Fruit fly (Drosophila melanogaster) whole organism, larva: Measurements from ENCODE around the gene Tusp.

Source experiments
- noc ChIP-seq: fragments of 200-800 bp; sonication (Bioruptor generic); optimal IDR thresholded peaks from 3 replicates; lab custom pipeline; 2019; ENCODE audit warnings: missing biosample characterization, mild to moderate bottlenecking, missing genetic modification characterization, moderate library complexity

The Tusp gene

dm6 chr3R:27636720-27637119 is 29.0 kb downstream of the Tusp start:
- no peak for TF ChIP-seq noc (tag; lab: Kevin White, UChicago)

dm6 chr3R:27637264-27637860 is 29.7 kb downstream of the Tusp start:
- TF ChIP-seq noc (tag; lab: Kevin White, UChicago) = no peak

dm6 chr3R:27643080-27643479 is 35.4 kb downstream of the Tusp start:
- TF ChIP-seq noc (tag; lab: Kevin White, UChicago) = no peak

dm6 chr3R:27647817-27648216 is 40.1 kb downstream of the Tusp start:
- TF ChIP-seq noc (tag; lab: Kevin White, UChicago) = no peak

dm6 chr3R:27651710-27652109 is 44.0 kb downstream of the Tusp start:
- no peak for TF ChIP-seq noc (tag; lab: Kevin White, UChicago)

dm6 chr3R:27652156-27652810 is 44.6 kb downstream of the Tusp start, which contains the start of gene RpS10a:
RpS10a (plus strand) TSS chr3R:27652760.
- TF ChIP-seq noc (tag; lab: Kevin White, UChicago) = no peak

- TF ChIP-seq noc (tag; lab: Kevin White, UChicago) = no peak
Observed at dm6 chr3R:27655109-27655508, 47.4 kb downstream of the Tusp start.

- TF ChIP-seq noc (tag; lab: Kevin White, UChicago) = no peak
Observed at dm6 chr3R:27656686-27657535, 49.2 kb downstream of the Tusp start, which contains the start of gene tau. tau (minus strand) TSS chr3R:27656996.

dm6 chr3R:27660127-27660579 is 52.5 kb downstream of the Tusp start, which contains the start of gene Mlc1:
Mlc1 (minus strand) TSS chr3R:27660177.
- TF ChIP-seq noc (tag; lab: Kevin White, UChicago) = no peak

dm6 chr3R:27661389-27661788 is 53.7 kb downstream of the Tusp start:
- no peak for TF ChIP-seq noc (tag; lab: Kevin White, UChicago)

dm6 chr3R:27661971-27662489 is 54.4 kb downstream of the Tusp start, which contains the start of gene unc80:
unc80 (plus strand) TSS chr3R:27662439.
- no peak for TF ChIP-seq noc (tag; lab: Kevin White, UChicago)

dm6 chr3R:27662857-27663256 is 55.2 kb downstream of the Tusp start:
- no peak for TF ChIP-seq noc (tag; lab: Kevin White, UChicago)

- no peak for TF ChIP-seq noc (tag; lab: Kevin White, UChicago)
Observed at dm6 chr3R:27677174-27677726, 69.6 kb downstream of the Tusp start, which contains the start of gene Hsdl2. Hsdl2 (plus strand) TSS chr3R:27677522.

- no peak for TF ChIP-seq noc (tag; lab: Kevin White, UChicago)
Observed at dm6 chr3R:27679019-27679418, 71.3 kb downstream of the Tusp start, which contains the start of gene CG12883. CG12883 (plus strand) TSS chr3R:27679291.

- no peak for TF ChIP-seq noc (tag; lab: Kevin White, UChicago)
Observed at dm6 chr3R:27679667-27680066, 72.0 kb downstream of the Tusp start.
